Worm (Caenorhabditis elegans): ENCODE results near the gene him-8.

DNA sequence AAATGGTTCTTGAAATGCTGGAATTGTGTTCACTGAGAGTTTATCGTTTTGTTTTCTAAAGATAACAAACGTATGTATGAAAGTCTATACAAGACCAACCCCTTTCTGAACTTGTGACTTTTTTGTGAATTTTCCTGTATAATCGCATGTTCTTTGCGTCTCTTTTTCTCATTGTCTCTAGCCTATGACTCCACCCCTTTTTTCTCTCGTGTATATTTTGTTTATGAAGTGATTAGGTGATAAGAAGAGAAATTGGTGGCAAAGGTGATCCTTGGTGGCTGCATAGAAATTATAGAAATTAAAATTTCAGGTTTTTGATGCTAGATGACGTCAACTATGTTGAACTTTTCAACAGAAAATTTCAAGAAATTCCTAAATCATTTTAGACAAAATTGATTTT lies 16.7 kb upstream of the him-8 start, which contains the start of gene T07G12.5:
- TF ChIP-seq sem-2 (GFP tag; optimal IDR thresholded peaks at IDR 0.05) (no peak), mep-1 (tag; optimal IDR thresholded peaks at IDR 0.05) (no peak), unc-62 (GFP tag; optimal IDR thresholded peaks at IDR 0.05) (no peak), elt-1 (tag; optimal IDR thresholded peaks at IDR 0.05; ENCODE audit: borderline replicate concordance, insufficient read depth) (no peak), snpc-4 (tag; optimal IDR thresholded peaks at IDR 0.05) (no peak), elt-3 (tag; optimal IDR thresholded peaks at IDR 0.05) (no peak), lsy-2 (tag; optimal IDR thresholded peaks at IDR 0.05) (no peak), ces-1 (GFP tag; optimal IDR thresholded peaks at IDR 0.05) (no peak), nhr-76 (tag; optimal IDR thresholded peaks at IDR 0.05) (no peak), nhr-237 (tag; optimal IDR thresholded peaks at IDR 0.05) (no peak)

Measured in whole organism, mixed stage, embryonic.